Worm (Caenorhabditis elegans) whole organism, midembryonic: Measurements from ENCODE around the gene C17C3.6.

Experiments
- T22C8.4 ChIP-seq: fragments of 200-800 bp; sonication (Bioruptor generic); IDR thresholded peaks from 2 replicates; pipeline ENCODE4 v1.3.6; 2022; ENCODE audit warnings: missing genetic modification characterization, missing compliant biosample characterization
- cog-1 ChIP-seq: sonication (generic microtip); optimal IDR thresholded peaks from 2 replicates; lab custom pipeline; 2016; ENCODE audit warnings: missing genetic modification characterization, missing compliant biosample characterization
- flt-1 ChIP-seq: fragments of 200-800 bp; sonication (Bioruptor generic); IDR thresholded peaks from 2 replicates; pipeline ENCODE4 v1.3.6; 2022; ENCODE audit warnings: missing genetic modification characterization, missing compliant biosample characterization
- med-1 ChIP-seq: sonication (generic microtip); optimal IDR thresholded peaks from 2 replicates; lab custom pipeline; 2017; ENCODE audit warnings: missing genetic modification characterization, mild to moderate bottlenecking, missing compliant biosample characterization, antibody characterized with exemption, missing genetic modification reagents; ENCODE audit not compliant: insufficient read depth
- ref-1 ChIP-seq: fragments of 200-800 bp; sonication (Bioruptor generic); conservative IDR thresholded peaks from 2 replicates; pipeline ENCODE4 v1.3.6; 2022; ENCODE audit warnings: missing genetic modification reagents, missing genetic modification characterization, missing compliant biosample characterization
- tab-1 ChIP-seq: fragments of 200-800 bp; sonication (Bioruptor generic); IDR thresholded peaks from 2 replicates; pipeline ENCODE4 v1.3.6; 2022; ENCODE audit warnings: missing genetic modification characterization, missing compliant biosample characterization

- no peak for TF ChIP-seq tab-1
- TF ChIP-seq ref-1 (GFP tag; lab: Robert Waterston, UW), result no peak
- TF ChIP-seq T22C8.4, result no peak
- TF ChIP-seq cog-1 (tag; lab: Kevin White, UChicago), result no peak
- TF ChIP-seq flt-1, result no peak
- TF ChIP-seq med-1, result no peak
These were observed 43.0 kb downstream of the C17C3.6 start for ce11 chrII:5592857-5593256.
